Fruit fly (Drosophila melanogaster) whole organism, pupa: ENCODE measurements around the gene Hsp67Bc.

Source experiments
- CG10348 ChIP-seq: fragments of 200-800 bp; sonication (Bioruptor generic); IDR thresholded peaks from 2 replicates; pipeline ENCODE4 v1.3.6; 2022; ENCODE audit warnings: missing biosample characterization, missing genetic modification characterization
- CG12605 ChIP-seq: fragments of 200-800 bp; sonication (Bioruptor generic); IDR thresholded peaks from 2 replicates; pipeline ENCODE4 v1.3.6; 2022; ENCODE audit warnings: missing biosample characterization, missing genetic modification characterization
- CG32121 ChIP-seq: fragments of 200-800 bp; sonication (Bioruptor generic); IDR thresholded peaks from 2 replicates; pipeline ENCODE4 v1.3.6; 2022; ENCODE audit warnings: missing biosample characterization, missing genetic modification characterization
- CG34367 ChIP-seq: fragments of 200-800 bp; sonication (Bioruptor generic); optimal IDR thresholded peaks from 2 replicates; lab custom pipeline; 2018; ENCODE audit warnings: missing biosample characterization, mild to moderate bottlenecking, missing genetic modification characterization
- EcR ChIP-seq: fragments of 200-800 bp; sonication (Bioruptor generic); optimal IDR thresholded peaks from 3 replicates; lab custom pipeline; 2019; ENCODE audit warnings: missing biosample characterization, missing genetic modification characterization, mild to moderate bottlenecking, moderate library complexity, missing genetic modification reagents
- Pif1B ChIP-seq: fragments of 200-800 bp; sonication (Bioruptor generic); optimal IDR thresholded peaks from 3 replicates; lab custom pipeline; 2016; ENCODE audit warnings: missing biosample characterization, missing genetic modification characterization
- fd96Ca ChIP-seq: fragments of 200-800 bp; sonication (Bioruptor generic); IDR thresholded peaks from 3 replicates; pipeline ENCODE4 v1.3.6; 2022; ENCODE audit warnings: missing biosample characterization, missing genetic modification characterization
- gl ChIP-seq: fragments of 200-800 bp; sonication (Bioruptor generic); optimal IDR thresholded peaks from 2 replicates; lab custom pipeline; 2018; ENCODE audit warnings: missing biosample characterization, mild to moderate bottlenecking, missing genetic modification characterization

DNA sequence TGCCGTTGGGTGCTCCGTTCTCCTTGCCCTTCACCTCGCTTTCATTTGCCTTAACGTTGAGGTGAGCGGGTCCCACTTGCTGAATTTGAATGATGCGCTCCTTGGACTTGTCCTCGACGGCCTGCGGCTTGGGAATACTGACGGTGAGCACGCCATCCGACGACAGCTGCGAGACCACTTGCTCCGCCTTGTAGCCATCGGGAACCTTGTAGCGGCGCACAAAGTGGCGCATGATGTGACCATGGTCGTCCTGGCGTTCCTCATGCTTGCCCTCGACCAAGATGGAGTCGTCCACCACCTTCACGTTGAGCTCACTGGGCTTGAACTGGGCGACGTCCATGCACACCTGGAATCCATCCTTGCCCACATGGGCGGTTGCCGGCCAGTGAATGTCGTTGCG, 4.3 kb upstream of the Hsp67Bc start:
- no peak for TF ChIP-seq fd96Ca (GFP tag; lab: Robert Waterston, UW)
- TF ChIP-seq Pif1B (GFP tag; lab: Kevin White, UChicago), result no peak
- TF ChIP-seq gl (tag; lab: Kevin White, UChicago), result no peak
- no peak for TF ChIP-seq CG32121 (GFP tag; lab: Robert Waterston, UW)
- TF ChIP-seq CG10348 (GFP tag; lab: Robert Waterston, UW), result no peak
- no peak for TF ChIP-seq CG34367 (tag; lab: Kevin White, UChicago)
- no peak for TF ChIP-seq CG12605 (GFP tag; lab: Robert Waterston, UW)
- TF ChIP-seq EcR (GFP tag; lab: Kevin White, UChicago), result no peak
